Worm (Caenorhabditis elegans): ENCODE results near the gene Y102A5C.27.

DNA sequence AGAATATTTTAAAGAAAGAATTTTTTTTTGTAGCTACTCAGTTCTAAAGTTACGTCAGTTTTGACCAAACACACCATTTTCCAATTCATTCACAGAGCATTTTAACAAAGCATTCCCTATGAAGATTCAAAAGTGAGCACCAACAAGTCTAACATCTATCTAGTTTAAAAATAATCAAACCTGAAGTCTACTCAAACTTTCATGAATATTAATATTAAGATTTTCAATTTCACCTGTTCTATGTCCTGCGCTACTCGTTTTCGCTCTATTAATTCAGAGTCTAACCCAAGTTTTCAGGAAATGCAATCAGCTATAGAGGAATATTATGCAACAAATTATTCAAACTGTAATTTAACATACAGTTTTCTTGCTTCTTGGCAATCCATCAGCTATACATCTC is 16.4 kb downstream of the Y102A5C.27 start, which contains the start of gene srh-119:
- TF ChIP-seq lin-35 (GFP tag; optimal IDR thresholded peaks at IDR 0.05) (no peak), alr-1 (tag; optimal IDR thresholded peaks at IDR 0.05; ENCODE audit: borderline replicate concordance) (no peak), unc-98 (GFP tag; IDR thresholded peaks at IDR 0.05) (no peak), mep-1 (tag; optimal IDR thresholded peaks at IDR 0.05) (no peak), lin-39 (tag; optimal IDR thresholded peaks at IDR 0.05) (no peak), unc-86 (tag; optimal IDR thresholded peaks at IDR 0.05) (no peak), lsy-2 (tag; optimal IDR thresholded peaks at IDR 0.05) (no peak)

All from whole organism, L1 larva.